Fruit fly (Drosophila melanogaster) ovary, adult (tissue): Measurements from ENCODE around the gene CG18518.

Experiments
- CG17801 ChIP-seq: fragments of 200-800 bp; optimal IDR thresholded peaks from 2 replicates; lab custom pipeline; 2019; ENCODE audit warnings: missing biosample characterization, mild to moderate bottlenecking, missing genetic modification characterization, moderate library complexity; ENCODE audit not compliant: partially characterized antibody

The CG18518 gene

DNA sequence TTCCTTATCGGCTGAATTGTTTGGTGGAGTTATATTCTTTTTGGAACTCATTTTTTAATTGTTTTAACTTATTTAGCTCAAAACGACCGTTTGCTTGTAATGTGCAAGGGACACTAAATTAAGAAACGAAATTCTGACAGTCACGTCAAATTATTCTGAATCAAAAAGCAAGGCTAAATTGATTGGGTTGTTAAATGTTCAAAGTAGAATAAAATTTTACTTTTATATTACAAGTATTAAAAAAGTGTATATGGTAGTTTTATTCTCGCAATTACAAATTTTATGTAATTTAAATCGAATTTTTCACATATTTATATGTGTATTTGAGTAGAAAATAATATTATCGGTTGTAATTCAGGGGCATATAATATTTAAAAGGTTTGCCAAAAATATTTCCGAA, at the start of gene CG18518:
TSS of gene CG18518 (minus strand) at position 101 of the 400 bp plus-strand sequence.
- TF ChIP-seq CG17801: no peak

DNA sequence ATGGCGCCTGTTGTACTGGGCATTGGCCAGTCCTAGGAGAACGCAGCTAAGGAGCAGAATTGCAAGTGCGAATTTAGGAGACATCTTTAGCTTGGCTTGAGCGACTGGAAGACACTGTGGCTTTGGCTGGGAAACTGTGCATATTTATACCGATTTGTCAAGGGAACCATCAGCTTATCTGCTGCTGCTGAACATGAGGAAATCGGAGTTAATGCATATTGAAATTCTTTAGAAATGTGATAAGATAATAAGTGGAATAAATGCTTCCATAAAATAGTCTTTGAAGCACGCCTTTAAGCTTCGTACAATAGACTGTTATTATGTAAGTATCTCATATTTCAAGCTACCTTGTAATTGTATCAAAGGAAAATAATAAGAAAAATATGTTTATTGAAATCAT, 47.6 kb upstream of the CG18518 start, which contains the start of gene CG44475:
TSS of gene CG44475 (minus strand) at position 101 of the 400 bp plus-strand sequence.
- TF ChIP-seq CG17801: no peak

DNA sequence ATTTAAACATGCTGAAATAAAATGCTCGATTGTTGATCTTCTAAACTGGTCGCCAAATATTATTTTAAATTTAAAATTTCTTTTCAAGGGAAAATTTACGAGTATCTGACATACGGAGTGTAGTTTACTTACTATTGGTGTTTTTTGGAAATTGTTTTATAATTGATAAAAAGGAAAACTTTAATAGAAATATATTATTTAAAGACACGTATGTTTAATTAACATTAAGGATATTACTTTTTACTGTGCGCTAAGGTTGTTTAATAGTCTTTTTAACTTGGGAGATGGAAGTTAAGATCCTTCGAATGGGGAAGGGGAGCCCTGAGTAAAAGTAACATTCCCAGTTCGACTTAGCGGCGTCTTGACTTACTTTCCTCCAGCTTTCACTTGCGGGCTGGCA, 44.6 kb upstream of the CG18518 start, which contains the start of gene CG7653:
TSS of gene CG7653 (minus strand) at position 101 of the 400 bp plus-strand sequence.
- no peak for TF ChIP-seq CG17801

DNA sequence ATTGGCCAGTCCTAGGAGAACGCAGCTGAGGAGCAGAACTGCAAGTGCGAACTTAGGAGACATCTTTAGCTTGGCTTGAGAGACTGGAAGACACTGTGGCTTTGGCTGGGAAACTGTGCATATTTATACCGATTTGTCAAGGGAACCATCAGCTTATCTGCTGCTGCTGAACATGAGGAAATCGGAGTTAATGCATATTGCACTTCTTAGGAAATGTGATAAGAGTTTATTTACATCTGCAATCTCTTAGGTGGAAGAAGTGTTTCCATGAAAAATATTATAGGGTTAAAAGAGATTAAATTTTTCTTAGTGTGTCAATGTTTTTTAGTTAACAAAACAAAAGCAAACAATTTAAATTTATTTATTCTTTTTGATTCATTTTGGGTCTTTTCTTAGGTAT, 29.9 kb upstream of the CG18518 start, which contains the start of gene CG42792:
TSS of gene CG42792 (minus strand) at position 101 of the 400 bp plus-strand sequence.
- TF ChIP-seq CG17801: no peak

dm6 chr2L:15853826-15854225, 18.4 kb upstream of the CG18518 start, which contains the start of gene Tektin-A:
Gene Tektin-A, plus strand, starts transcription at chr2L:15854126.
- no peak for TF ChIP-seq CG17801

dm6 chr2L:15852292-15852691, 16.8 kb upstream of the CG18518 start, which contains the start of gene CG13243:
Gene CG13243, plus strand, starts transcription at chr2L:15852592.
- TF ChIP-seq CG17801: no peak

- no peak for TF ChIP-seq CG17801
Measured at dm6 chr2L:15846600-15846999, 11.1 kb upstream of the CG18518 start.

DNA sequence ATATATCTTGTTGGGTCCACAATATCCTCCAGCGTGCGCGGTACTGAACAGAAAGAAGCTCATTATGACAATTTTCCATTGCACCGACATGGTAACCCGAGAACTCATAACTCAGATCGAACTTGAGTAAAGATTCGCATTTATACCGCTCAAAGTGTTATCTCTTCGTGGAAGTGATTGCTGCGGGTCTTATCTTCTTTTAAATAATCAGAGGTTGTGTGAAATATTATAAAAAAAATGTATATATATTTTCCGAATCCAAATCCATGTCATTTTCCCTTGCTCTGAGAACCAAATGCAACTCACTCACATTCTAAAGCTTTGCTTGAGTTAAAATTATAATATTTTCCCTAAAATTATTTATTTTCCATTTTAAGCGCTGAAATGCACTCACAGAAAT, 23.4 kb downstream of the CG18518 start, which contains the start of gene CG42876:
TSS of gene CG42876 (minus strand) at position 101 of the 400 bp plus-strand sequence.
- TF ChIP-seq CG17801: no peak

- no peak for TF ChIP-seq CG17801
Measured at dm6 chr2L:15796300-15796699, 39.2 kb downstream of the CG18518 start.
